Worm (Caenorhabditis elegans) whole organism, L4 larva: ENCODE measurements around the gene dmd-6.

Experiments used
- Y75B8A.6 ChIP-seq: fragments of 200-800 bp; sonication (Bioruptor generic); IDR thresholded peaks from 2 replicates; pipeline ENCODE4 v1.3.6; 2022; ENCODE audit warnings: missing genetic modification reagents, missing genetic modification characterization, missing compliant biosample characterization
- ceh-44 ChIP-seq: fragments of 200-800 bp; sonication (Bioruptor generic); IDR thresholded peaks from 2 replicates; pipeline ENCODE4 v1.3.6; 2022; ENCODE audit warnings: missing genetic modification reagents, missing genetic modification characterization, missing compliant biosample characterization
- ceh-82 ChIP-seq: sonication (generic microtip); optimal IDR thresholded peaks from 2 replicates; lab custom pipeline; 2017; ENCODE audit warnings: missing biosample characterization, missing genetic modification characterization
- daf-19 ChIP-seq: fragments of 200-800 bp; sonication (Bioruptor generic); conservative IDR thresholded peaks from 2 replicates; pipeline ENCODE4 v1.3.6; 2022; ENCODE audit warnings: missing genetic modification characterization, missing compliant biosample characterization
- dpl-1 ChIP-seq: fragments of 150-350 bp; optimal IDR thresholded peaks from 2 replicates; lab custom pipeline; 2014; ENCODE audit warnings: missing biosample characterization, missing genetic modification reagents, missing genetic modification characterization
- lir-3 ChIP-seq: sonication (generic microtip); optimal IDR thresholded peaks from 2 replicates; lab custom pipeline; 2016; ENCODE audit warnings: mild to moderate bottlenecking, missing genetic modification characterization, missing compliant biosample characterization
- nhr-10 ChIP-seq: fragments of 150-350 bp; optimal IDR thresholded peaks from 2 replicates; lab custom pipeline; 2014; ENCODE audit warnings: missing biosample characterization, missing genetic modification characterization
- pqm-1 ChIP-seq: sonication (generic microtip); optimal IDR thresholded peaks from 2 replicates; lab custom pipeline; 2017; ENCODE audit warnings: missing biosample characterization, missing genetic modification characterization
- snpc-4 ChIP-seq: fragments of 150-350 bp; optimal IDR thresholded peaks from 2 replicates; lab custom pipeline; 2014; ENCODE audit warnings: missing biosample characterization, missing genetic modification characterization
- zip-2 ChIP-seq: fragments of 150-350 bp; optimal IDR thresholded peaks from 2 replicates; lab custom pipeline; 2014; ENCODE audit warnings: missing biosample characterization, missing genetic modification characterization
- ztf-11 ChIP-seq: fragments of 150-350 bp; optimal IDR thresholded peaks from 2 replicates; lab custom pipeline; 2014; ENCODE audit warnings: missing biosample characterization, missing genetic modification characterization

ce11 chrIV:14610942-14611724 is 5.3 kb upstream of the dmd-6 start:
- no peak for TF ChIP-seq ceh-82
- TF ChIP-seq Y75B8A.6 (GFP tag; lab: Robert Waterston, UW), result no peak
- TF ChIP-seq pqm-1 (tag; lab: Kevin White, UChicago), result peak; percentile 40
- TF ChIP-seq nhr-10 (tag; lab: Kevin White, UChicago), result no peak
- TF ChIP-seq ceh-44, result no peak
- no peak for TF ChIP-seq daf-19 (GFP tag; lab: Robert Waterston, UW)
- TF ChIP-seq snpc-4, result no peak
- no peak for TF ChIP-seq ztf-11 (tag; lab: Kevin White, UChicago)
- TF ChIP-seq zip-2 (tag; lab: Kevin White, UChicago), result no peak
- peak; percentile 5 for TF ChIP-seq dpl-1 (GFP tag; lab: Kevin White, UChicago)
- peak; percentile 33 for TF ChIP-seq lir-3 (tag; lab: Kevin White, UChicago)
